Worm (Caenorhabditis elegans) whole organism, L1 larva: Measurements from ENCODE around the gene F54D5.15.

ENCODE experiments used
- aha-1 ChIP-seq: fragments of 150-350 bp; optimal IDR thresholded peaks from 2 replicates; lab custom pipeline; 2014; ENCODE audit warnings: missing biosample characterization, missing genetic modification characterization
- ama-1 ChIP-seq: fragments of 150-350 bp; optimal IDR thresholded peaks from 2 replicates; lab custom pipeline; 2014
- blmp-1 ChIP-seq: fragments of 150-350 bp; optimal IDR thresholded peaks from 2 replicates; lab custom pipeline; 2014; ENCODE audit warnings: missing biosample characterization, missing genetic modification characterization
- ceh-8 ChIP-seq: fragments of 200-800 bp; sonication (Bioruptor generic); optimal IDR thresholded peaks from 2 replicates; lab custom pipeline; 2018; ENCODE audit warnings: mild to moderate bottlenecking, missing genetic modification characterization, moderate library complexity, missing compliant biosample characterization
- ceh-82 ChIP-seq, 3 experiments: fragments of 150-350 bp in 1 of 3; sonication (generic microtip) in 2 of 3; optimal IDR thresholded peaks; 2 replicates each; lab custom pipeline; 2014 to 2017; ENCODE audit warnings: missing biosample characterization in 3 of 3, missing genetic modification characterization in 3 of 3
- ceh-88 ChIP-seq: fragments of 200-800 bp; sonication (Bioruptor generic); IDR thresholded peaks from 2 replicates; pipeline ENCODE4 v1.3.6; 2022; ENCODE audit warnings: missing genetic modification characterization, missing compliant biosample characterization
- ces-1 ChIP-seq: fragments of 150-350 bp; optimal IDR thresholded peaks from 2 replicates; lab custom pipeline; 2014; ENCODE audit warnings: missing biosample characterization, missing genetic modification reagents, missing genetic modification characterization
- dpl-1 ChIP-seq, 3 experiments: fragments of 150-350 bp in 2 of 3; sonication (generic microtip) in 1 of 3; optimal IDR thresholded peaks; 2 replicates each; lab custom pipeline; 2014 to 2017; ENCODE audit warnings: missing biosample characterization in 3 of 3, missing genetic modification characterization in 3 of 3, missing genetic modification reagents in 3 of 3
- dsc-1 ChIP-seq: sonication (generic microtip); optimal IDR thresholded peaks from 2 replicates; lab custom pipeline; 2016; ENCODE audit warnings: mild to moderate bottlenecking, missing genetic modification characterization, missing compliant biosample characterization
- efl-1 ChIP-seq, 4 experiments: fragments of 150-350 bp; optimal IDR thresholded peaks in 3 of 4; peaks in 1 of 4; 1 replicate in 1 of 4; 2 replicates in 3 of 4; lab custom pipeline; 2014; ENCODE audit warnings: missing biosample characterization in 2 of 4, missing genetic modification characterization in 2 of 4, missing genetic modification reagents in 2 of 4
- efl-3 ChIP-seq: fragments of 200-800 bp; sonication (Bioruptor generic); optimal IDR thresholded peaks from 2 replicates; lab custom pipeline; 2018; ENCODE audit warnings: mild to moderate bottlenecking, missing genetic modification characterization, missing compliant biosample characterization
- egl-13 ChIP-seq: sonication (generic microtip); optimal IDR thresholded peaks from 2 replicates; lab custom pipeline; 2016; ENCODE audit warnings: missing genotype, missing genetic modification reagents, missing genetic modification characterization, missing compliant biosample characterization
- egl-27 ChIP-seq, 2 experiments: fragments of 150-350 bp in 1 of 2; sonication (generic microtip); optimal IDR thresholded peaks; 3 replicates each; lab custom pipeline; 2017 to 2018; ENCODE audit warnings: missing biosample characterization in 2 of 2, missing genetic modification characterization in 2 of 2, missing genetic modification reagents in 2 of 2
- elt-2 ChIP-seq: sonication (generic microtip); optimal IDR thresholded peaks from 2 replicates; lab custom pipeline; 2016; ENCODE audit warnings: missing genetic modification characterization, mild to moderate bottlenecking, inconsistent platforms, missing compliant biosample characterization, missing genetic modification reagents
- ets-5 ChIP-seq: fragments of 200-800 bp; sonication (Bioruptor generic); IDR thresholded peaks from 2 replicates; pipeline ENCODE4 v1.3.6; 2022; ENCODE audit warnings: missing genetic modification characterization, missing compliant biosample characterization
- fos-1 ChIP-seq: fragments of 150-350 bp; optimal IDR thresholded peaks from 2 replicates; lab custom pipeline; 2014; ENCODE audit warnings: missing biosample characterization, missing genetic modification characterization
- grh-1 ChIP-seq: fragments of 200-800 bp; sonication (Bioruptor generic); IDR thresholded peaks from 2 replicates; pipeline ENCODE4 v1.3.6; 2022; ENCODE audit warnings: missing genetic modification reagents, missing genetic modification characterization, missing compliant biosample characterization
- hlh-17 ChIP-seq: fragments of 200-800 bp; sonication (Bioruptor generic); optimal IDR thresholded peaks from 2 replicates; lab custom pipeline; 2018; ENCODE audit warnings: missing genetic modification characterization, mild to moderate bottlenecking, missing compliant biosample characterization, moderate library complexity, borderline replicate concordance
- hpl-2 ChIP-seq: fragments of 150-350 bp; optimal IDR thresholded peaks from 2 replicates; lab custom pipeline; 2014; ENCODE audit warnings: missing biosample characterization, missing genetic modification reagents, missing genetic modification characterization
- irx-1 ChIP-seq: sonication (generic microtip); optimal IDR thresholded peaks from 2 replicates; lab custom pipeline; 2016; ENCODE audit warnings: missing genetic modification characterization, missing compliant biosample characterization
- lin-14 ChIP-seq: fragments of 200-800 bp; sonication (Bioruptor generic); optimal IDR thresholded peaks from 2 replicates; lab custom pipeline; 2018; ENCODE audit warnings: mild to moderate bottlenecking, missing genetic modification characterization, moderate library complexity, missing compliant biosample characterization
- lin-15B ChIP-seq: fragments of 150-350 bp; sonication (generic microtip); optimal IDR thresholded peaks from 3 replicates; lab custom pipeline; 2014; ENCODE audit warnings: missing biosample characterization, missing genetic modification characterization
- lin-39 ChIP-seq: fragments of 150-350 bp; optimal IDR thresholded peaks from 2 replicates; lab custom pipeline; 2014; ENCODE audit warnings: missing biosample characterization, missing genetic modification reagents, missing genetic modification characterization
- lir-3 ChIP-seq: sonication (generic microtip); optimal IDR thresholded peaks from 2 replicates; lab custom pipeline; 2016; ENCODE audit warnings: mild to moderate bottlenecking, missing genetic modification characterization, moderate library complexity, missing compliant biosample characterization; ENCODE audit not compliant: poor library complexity
- mdl-1 ChIP-seq, 2 experiments: fragments of 150-350 bp; optimal IDR thresholded peaks; 2 replicates each; lab custom pipeline; 2014 to 2017; ENCODE audit warnings: missing biosample characterization in 2 of 2, missing genetic modification characterization in 2 of 2, inconsistent platforms in 1 of 2
- nhr-11 ChIP-seq: fragments of 150-350 bp; optimal IDR thresholded peaks from 2 replicates; lab custom pipeline; 2014; ENCODE audit warnings: missing biosample characterization, missing genetic modification characterization
- nhr-19 ChIP-seq: fragments of 200-800 bp; sonication (Bioruptor generic); conservative IDR thresholded peaks from 2 replicates; pipeline ENCODE4 v1.3.6; 2022; ENCODE audit warnings: missing genetic modification characterization, missing compliant biosample characterization
- nhr-20 ChIP-seq: sonication (generic microtip); optimal IDR thresholded peaks from 2 replicates; lab custom pipeline; 2016; ENCODE audit warnings: mild to moderate bottlenecking, missing genetic modification characterization, missing compliant biosample characterization
- nhr-237 ChIP-seq: fragments of 150-350 bp; optimal IDR thresholded peaks from 2 replicates; lab custom pipeline; 2014; ENCODE audit warnings: missing biosample characterization, missing genetic modification characterization
- nhr-71 ChIP-seq: sonication (generic microtip); optimal IDR thresholded peaks from 2 replicates; lab custom pipeline; 2016; ENCODE audit warnings: mild to moderate bottlenecking, missing genetic modification characterization, moderate library complexity, missing compliant biosample characterization
- nhr-76 ChIP-seq: sonication (generic microtip); optimal IDR thresholded peaks from 2 replicates; lab custom pipeline; 2017; ENCODE audit warnings: missing biosample characterization, missing genetic modification characterization
- nhr-84 ChIP-seq: sonication (generic microtip); optimal IDR thresholded peaks from 2 replicates; lab custom pipeline; 2017; ENCODE audit warnings: missing biosample characterization, missing genetic modification characterization
- pag-3 ChIP-seq: sonication (generic microtip); optimal IDR thresholded peaks from 2 replicates; lab custom pipeline; 2017; ENCODE audit warnings: missing genetic modification characterization, mild to moderate bottlenecking, missing compliant biosample characterization, antibody characterized with exemption, borderline replicate concordance; ENCODE audit not compliant: insufficient read depth
- pqm-1 ChIP-seq: sonication (generic microtip); optimal IDR thresholded peaks from 3 replicates; lab custom pipeline; 2017; ENCODE audit warnings: missing biosample characterization, missing genetic modification characterization
- rnt-1 ChIP-seq: sonication (generic microtip); optimal IDR thresholded peaks from 2 replicates; lab custom pipeline; 2016; ENCODE audit warnings: mild to moderate bottlenecking, missing genetic modification characterization, moderate library complexity, missing compliant biosample characterization
- sptf-1 ChIP-seq: fragments of 150-350 bp; optimal IDR thresholded peaks from 2 replicates; lab custom pipeline; 2014; ENCODE audit warnings: missing biosample characterization, missing genetic modification characterization
- sup-37 ChIP-seq: fragments of 200-800 bp; sonication (Bioruptor generic); optimal IDR thresholded peaks from 2 replicates; lab custom pipeline; 2018; ENCODE audit warnings: mild to moderate bottlenecking, missing genetic modification characterization, missing compliant biosample characterization
- swsn-7 ChIP-seq: sonication (generic microtip); optimal IDR thresholded peaks from 2 replicates; lab custom pipeline; 2016; ENCODE audit warnings: missing genetic modification characterization, missing compliant biosample characterization
- tbx-2 ChIP-seq: sonication (generic microtip); optimal IDR thresholded peaks from 2 replicates; lab custom pipeline; 2016; ENCODE audit warnings: missing genetic modification characterization, missing compliant biosample characterization
- tlp-1 ChIP-seq: fragments of 150-350 bp; optimal IDR thresholded peaks from 2 replicates; lab custom pipeline; 2014; ENCODE audit warnings: missing biosample characterization, missing genetic modification characterization
- unc-86 ChIP-seq: sonication (generic microtip); optimal IDR thresholded peaks from 2 replicates; lab custom pipeline; 2016; ENCODE audit warnings: missing genetic modification characterization, missing compliant biosample characterization
- unc-98 ChIP-seq: fragments of 200-800 bp; sonication (Bioruptor generic); IDR thresholded peaks from 2 replicates; pipeline ENCODE4 v1.3.6; 2022; ENCODE audit warnings: missing genetic modification characterization, missing compliant biosample characterization
- xbp-1 ChIP-seq: sonication (generic microtip); optimal IDR thresholded peaks from 2 replicates; lab custom pipeline; 2016; ENCODE audit warnings: missing genetic modification characterization, missing compliant biosample characterization
- ztf-11 ChIP-seq, 2 experiments: sonication (generic microtip); optimal IDR thresholded peaks; 2 replicates each; lab custom pipeline; 2016 to 2017; ENCODE audit warnings: missing genetic modification characterization in 2 of 2, missing biosample characterization in 1 of 2, missing compliant biosample characterization in 1 of 2

The F54D5.15 gene

DNA sequence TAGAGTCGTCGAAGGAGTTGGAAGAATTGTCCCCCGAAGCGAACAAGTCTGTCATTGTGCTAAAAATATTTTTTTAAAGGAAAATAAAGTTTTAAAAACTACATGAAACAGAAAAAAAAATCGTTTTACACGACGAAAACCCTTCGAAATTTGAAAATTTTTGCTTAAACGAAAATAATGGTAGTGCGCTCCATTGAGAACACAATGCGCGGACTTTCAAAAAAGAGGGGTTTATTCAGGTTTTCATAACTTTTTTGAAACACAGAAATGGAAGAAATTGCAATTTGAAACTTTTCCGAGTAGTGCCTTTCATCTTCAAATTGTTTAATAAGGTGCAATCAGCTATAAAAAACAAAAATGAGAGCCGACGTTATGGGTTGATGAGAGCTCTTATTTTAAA is 35.7 kb upstream of the F54D5.15 start, which contains the start of gene npp-5 (continued):
- TF ChIP-seq ces-1 (GFP tag; lab: Kevin White, UChicago) (no peak), blmp-1 (tag; lab: Kevin White, UChicago) (peak; percentile 31), pqm-1 (tag; lab: Kevin White, UChicago) (no peak), dpl-1 (GFP tag; optimal IDR thresholded peaks at IDR 0.05; lab: Kevin White, UChicago) (peak; percentile 83 to 91 (median 90)), hpl-2 (GFP tag; lab: Kevin White, UChicago) (no peak), xbp-1 (peak; percentile 2), aha-1 (tag; lab: Kevin White, UChicago) (no peak), lin-39 (tag; lab: Kevin White, UChicago) (no peak), unc-98 (GFP tag; lab: Robert Waterston, UW) (no peak), sptf-1 (tag; lab: Kevin White, UChicago) (no peak), rnt-1 (tag; lab: Kevin White, UChicago) (no peak), mdl-1 (tag; optimal IDR thresholded peaks at IDR 0.05; lab: Kevin White, UChicago) (no peak), hlh-17 (GFP tag; lab: Kevin White, UChicago) (no peak), swsn-7 (tag; lab: Kevin White, UChicago) (no peak), nhr-237 (tag; lab: Kevin White, UChicago) (no peak), efl-3 (GFP tag; lab: Kevin White, UChicago) (no peak), ztf-11 (tag; optimal IDR thresholded peaks at IDR 0.05; lab: Kevin White, UChicago) (no peak), tbx-2 (tag; lab: Kevin White, UChicago) (peak; percentile 20), nhr-84 (tag; lab: Kevin White, UChicago) (no peak), efl-1 (optimal IDR thresholded peaks at IDR 0.05; lab: Kevin White, UChicago) (peak; percentile 69 to 90), efl-1 (GFP tag; optimal IDR thresholded peaks at IDR 0.05 in 1 of 2; lab: Kevin White, UChicago) (peak; percentile 91 to 99), nhr-20 (tag; lab: Kevin White, UChicago) (no peak), unc-86 (no peak), sup-37 (GFP tag; lab: Kevin White, UChicago) (no peak), nhr-71 (peak; percentile 52), lin-15B (tag; lab: Kevin White, UChicago) (peak; percentile 20), egl-13 (tag; lab: Kevin White, UChicago) (no peak), dsc-1 (tag; lab: Kevin White, UChicago) (no peak), ama-1 (lab: Kevin White, UChicago) (no peak), ceh-8 (no peak), tlp-1 (tag; lab: Kevin White, UChicago) (no peak), elt-2 (tag; lab: Kevin White, UChicago) (no peak), pag-3 (tag; lab: Kevin White, UChicago) (no peak), egl-27 (tag; optimal IDR thresholded peaks at IDR 0.05; lab: Kevin White, UChicago) (no peak), ceh-82 (tag; optimal IDR thresholded peaks at IDR 0.05; lab: Kevin White, UChicago) (peak in 1 of 3 experiments; percentile 4), lir-3 (tag; lab: Kevin White, UChicago) (no peak), ceh-88 (GFP tag; lab: Robert Waterston, UW) (no peak), fos-1 (tag; lab: Kevin White, UChicago) (no peak), nhr-76 (no peak), nhr-19 (GFP tag; lab: Robert Waterston, UW) (no peak), nhr-11 (no peak), ets-5 (GFP tag; lab: Robert Waterston, UW) (no peak), irx-1 (tag; lab: Kevin White, UChicago) (no peak), grh-1 (GFP tag; lab: Robert Waterston, UW) (no peak), lin-14 (GFP tag; lab: Kevin White, UChicago) (peak; percentile 10)
